Fruit fly (Drosophila melanogaster) whole organism, embryonic: ENCODE data around the gene CNMaR.

Source experiments
- Ada2b ChIP-seq: fragments of 200-800 bp; sonication (Bioruptor generic); IDR thresholded peaks from 2 replicates; pipeline ENCODE4 v1.3.6; 2022; ENCODE audit warnings: missing biosample characterization, missing genetic modification characterization
- Aef1 ChIP-seq: fragments of 200-800 bp; sonication (Bioruptor generic); IDR thresholded peaks from 3 replicates; pipeline ENCODE4 v1.3.6; 2022; ENCODE audit warnings: missing biosample characterization, missing genetic modification characterization
- CG10267 ChIP-seq: fragments of 200-800 bp; sonication (Bioruptor generic); optimal IDR thresholded peaks from 2 replicates; lab custom pipeline; 2018; ENCODE audit warnings: missing biosample characterization, mild to moderate bottlenecking, missing genetic modification characterization, moderate library complexity
- CG17385 ChIP-seq: fragments of 200-800 bp; sonication (Bioruptor generic); optimal IDR thresholded peaks from 3 replicates; lab custom pipeline; 2018; ENCODE audit warnings: missing biosample characterization, mild to moderate bottlenecking, missing genetic modification characterization
- CG18262 ChIP-seq: fragments of 200-800 bp; optimal IDR thresholded peaks from 3 replicates; lab custom pipeline; 2019; ENCODE audit warnings: missing biosample characterization, mild to moderate bottlenecking, missing genetic modification characterization, moderate library complexity
- CG1832 ChIP-seq: fragments of 200-800 bp; sonication (Bioruptor generic); optimal IDR thresholded peaks from 2 replicates; lab custom pipeline; 2017; ENCODE audit warnings: missing biosample characterization, mild to moderate bottlenecking, missing genetic modification characterization, inconsistent platforms
- CG18619 ChIP-seq: fragments of 200-800 bp; sonication (Bioruptor generic); optimal IDR thresholded peaks from 3 replicates; lab custom pipeline; 2017; ENCODE audit warnings: missing biosample characterization, mild to moderate bottlenecking, missing genetic modification characterization
- CG2199 ChIP-seq: fragments of 200-800 bp; sonication (Bioruptor generic); IDR thresholded peaks from 3 replicates; pipeline ENCODE4 v1.3.6; 2022; ENCODE audit warnings: missing biosample characterization, missing genetic modification characterization
- CG34376 ChIP-seq: fragments of 200-800 bp; sonication (Bioruptor generic); optimal IDR thresholded peaks from 2 replicates; lab custom pipeline; 2018; ENCODE audit warnings: missing biosample characterization, mild to moderate bottlenecking, missing genetic modification characterization
- CG4730 ChIP-seq: fragments of 200-800 bp; sonication (Bioruptor generic); IDR thresholded peaks from 2 replicates; pipeline ENCODE4 v1.3.6; 2022; ENCODE audit warnings: missing biosample characterization, missing genetic modification characterization
- CG8281 ChIP-seq: fragments of 200-800 bp; sonication (Bioruptor generic); optimal IDR thresholded peaks from 2 replicates; lab custom pipeline; 2018; ENCODE audit warnings: missing biosample characterization, mild to moderate bottlenecking, missing genetic modification characterization, moderate library complexity
- CHES-1-like ChIP-seq: fragments of 200-800 bp; sonication (Bioruptor generic); optimal IDR thresholded peaks from 2 replicates; lab custom pipeline; 2016; ENCODE audit warnings: missing biosample characterization, missing genetic modification characterization
- CkIIα-i1 ChIP-seq: fragments of 200-800 bp; sonication (Bioruptor generic); IDR thresholded peaks from 2 replicates; pipeline ENCODE4 v1.3.6; 2022; ENCODE audit warnings: missing biosample characterization, missing genetic modification characterization
- D19B ChIP-seq: fragments of 200-800 bp; sonication (Bioruptor generic); optimal IDR thresholded peaks from 2 replicates; lab custom pipeline; 2017; ENCODE audit warnings: missing biosample characterization, mild to moderate bottlenecking, missing genetic modification characterization
- Dbx ChIP-seq: fragments of 200-800 bp; sonication (Bioruptor generic); IDR thresholded peaks from 3 replicates; pipeline ENCODE4 v1.3.6; 2022; ENCODE audit warnings: missing biosample characterization, missing genetic modification characterization
- Doc2 ChIP-seq: fragments of 200-800 bp; sonication (Bioruptor generic); IDR thresholded peaks from 2 replicates; pipeline ENCODE4 v1.3.6; 2022; ENCODE audit warnings: missing biosample characterization, missing genetic modification characterization
- Hey ChIP-seq: fragments of 200-800 bp; sonication (Bioruptor generic); optimal IDR thresholded peaks from 3 replicates; lab custom pipeline; 2018; ENCODE audit warnings: missing biosample characterization, mild to moderate bottlenecking, missing genetic modification characterization
- Hr78 ChIP-seq, 2 experiments: fragments of 200-800 bp in 1 of 2; fragments of >200 bp in 1 of 2; sonication (Bioruptor generic) in 1 of 2; optimal IDR thresholded peaks; 2 replicates each; lab custom pipeline; 2017 to 2019; ENCODE audit warnings: missing biosample characterization in 2 of 2, missing genetic modification characterization in 2 of 2, mild to moderate bottlenecking in 1 of 2, moderate library complexity in 1 of 2
- Jarid2 ChIP-seq: fragments of 200-800 bp; sonication (Bioruptor generic); optimal IDR thresholded peaks from 3 replicates; lab custom pipeline; 2017; ENCODE audit warnings: mild to moderate bottlenecking, missing biosample characterization, missing genetic modification reagents, missing genetic modification characterization
- Rx ChIP-seq: fragments of 200-800 bp; sonication (Bioruptor generic); IDR thresholded peaks from 2 replicates; pipeline ENCODE4 v1.3.6; 2022; ENCODE audit warnings: missing biosample characterization, missing genetic modification characterization
- YL-1 ChIP-seq: fragments of 200-800 bp; sonication (Bioruptor generic); optimal IDR thresholded peaks from 3 replicates; lab custom pipeline; 2017; ENCODE audit warnings: missing biosample characterization, mild to moderate bottlenecking, missing genetic modification characterization
- bowl ChIP-seq: fragments of 200-800 bp; sonication (Bioruptor generic); IDR thresholded peaks from 2 replicates; pipeline ENCODE4 v1.3.6; 2022; ENCODE audit warnings: missing biosample characterization, missing genetic modification characterization
- bsh ChIP-seq, 2 experiments: fragments of 200-800 bp; sonication (Bioruptor generic); optimal IDR thresholded peaks; 2 replicates each; lab custom pipeline; 2017 to 2018; ENCODE audit warnings: mild to moderate bottlenecking in 2 of 2, missing biosample characterization in 2 of 2, missing genetic modification characterization in 2 of 2, moderate library complexity in 1 of 2
- btn ChIP-seq: fragments of 200-800 bp; sonication (Bioruptor generic); optimal IDR thresholded peaks from 2 replicates; lab custom pipeline; 2016; ENCODE audit warnings: missing biosample characterization, missing genetic modification characterization
- caup ChIP-seq: fragments of 200-800 bp; sonication (Bioruptor generic); optimal IDR thresholded peaks from 3 replicates; lab custom pipeline; 2017; ENCODE audit warnings: missing biosample characterization, mild to moderate bottlenecking, missing genetic modification characterization, moderate library complexity; ENCODE audit not compliant: severe bottlenecking
- chinmo ChIP-seq: fragments of 200-800 bp; sonication (Bioruptor generic); IDR thresholded peaks from 4 replicates; pipeline ENCODE4 v1.3.6; 2022; ENCODE audit warnings: missing biosample characterization, missing genetic modification characterization; ENCODE audit not compliant: partially characterized antibody
- croc ChIP-seq: fragments of 200-800 bp; sonication (Bioruptor generic); conservative IDR thresholded peaks from 3 replicates; pipeline ENCODE4 v1.3.6; 2022; ENCODE audit warnings: missing biosample characterization, missing genetic modification characterization
- cwo ChIP-seq: fragments of 200-800 bp; sonication (Bioruptor generic); optimal IDR thresholded peaks from 3 replicates; lab custom pipeline; 2017; ENCODE audit warnings: missing biosample characterization, missing genetic modification characterization, mild to moderate bottlenecking, moderate library complexity, missing genetic modification reagents
- exex ChIP-seq: fragments of 200-800 bp; sonication (Bioruptor generic); optimal IDR thresholded peaks from 4 replicates; lab custom pipeline; 2018; ENCODE audit warnings: missing biosample characterization, mild to moderate bottlenecking, missing genetic modification characterization, moderate library complexity
- grn ChIP-seq: fragments of 200-800 bp; sonication (Bioruptor generic); optimal IDR thresholded peaks from 3 replicates; lab custom pipeline; 2017; ENCODE audit warnings: missing biosample characterization, missing genetic modification characterization
- kay ChIP-seq: fragments of 200-800 bp; sonication (Bioruptor generic); optimal IDR thresholded peaks from 2 replicates; lab custom pipeline; 2016; ENCODE audit warnings: missing biosample characterization, missing genetic modification characterization
- lab ChIP-seq: fragments of 200-800 bp; sonication (Bioruptor generic); optimal IDR thresholded peaks from 3 replicates; lab custom pipeline; 2017; ENCODE audit warnings: missing biosample characterization, missing genetic modification characterization, mild to moderate bottlenecking, moderate library complexity, missing genetic modification reagents
- lola ChIP-seq, 3 experiments: fragments of >200 bp in 2 of 3; fragments of 200-800 bp in 1 of 3; sonication (Bioruptor generic) in 1 of 3; optimal IDR thresholded peaks; 2 replicates each; lab custom pipeline; 2017 to 2019; ENCODE audit warnings: missing biosample characterization in 3 of 3, missing genetic modification characterization in 3 of 3, mild to moderate bottlenecking in 1 of 3, moderate library complexity in 1 of 3
- mirr ChIP-seq: fragments of 200-800 bp; sonication (Bioruptor generic); optimal IDR thresholded peaks from 3 replicates; lab custom pipeline; 2018; ENCODE audit warnings: missing biosample characterization, mild to moderate bottlenecking, missing genetic modification characterization
- sd ChIP-seq: fragments of 200-800 bp; sonication (Bioruptor generic); optimal IDR thresholded peaks from 3 replicates; lab custom pipeline; 2018; ENCODE audit warnings: missing biosample characterization, mild to moderate bottlenecking, missing genetic modification characterization, moderate library complexity
- sens-2 ChIP-seq: fragments of 200-800 bp; sonication (Bioruptor generic); IDR thresholded peaks from 2 replicates; pipeline ENCODE4 v1.3.6; 2022; ENCODE audit warnings: missing biosample characterization, missing genetic modification characterization
- sqz ChIP-seq: fragments of 200-800 bp; sonication (Bioruptor generic); optimal IDR thresholded peaks from 3 replicates; lab custom pipeline; 2018; ENCODE audit warnings: missing biosample characterization, mild to moderate bottlenecking, missing genetic modification characterization
- sug ChIP-seq: fragments of 200-800 bp; optimal IDR thresholded peaks from 2 replicates; lab custom pipeline; 2019; ENCODE audit warnings: missing biosample characterization, mild to moderate bottlenecking, missing genetic modification characterization, moderate library complexity
- tna ChIP-seq: fragments of 200-800 bp; sonication (Bioruptor generic); IDR thresholded peaks from 2 replicates; pipeline ENCODE4 v1.3.6; 2022; ENCODE audit warnings: missing biosample characterization, missing genetic modification characterization; ENCODE audit not compliant: partially characterized antibody
- zen ChIP-seq: fragments of 200-800 bp; sonication (Bioruptor generic); optimal IDR thresholded peaks from 3 replicates; lab custom pipeline; 2018; ENCODE audit warnings: missing biosample characterization, mild to moderate bottlenecking, missing genetic modification characterization, moderate library complexity
- zen2 ChIP-seq: fragments of 200-800 bp; sonication (Bioruptor generic); IDR thresholded peaks from 3 replicates; pipeline ENCODE4 v1.3.6; 2022; ENCODE audit warnings: missing biosample characterization, missing genetic modification characterization; ENCODE audit not compliant: partially characterized antibody

CNMaR gene

dm6 chr3L:9671372-9671771 is 27.5 kb downstream of the CNMaR start (continued):
- TF ChIP-seq sens-2 (GFP tag; lab: Robert Waterston, UW) = peak; percentile 39; the same call in 1 of the 2 replicates
- TF ChIP-seq CG8281 (tag; lab: Kevin White, UChicago) = no peak
- no peak for TF ChIP-seq Rx
- TF ChIP-seq zen2 (GFP tag; lab: Robert Waterston, UW) = no peak
- TF ChIP-seq bowl (GFP tag; lab: Robert Waterston, UW) = no peak
- TF ChIP-seq kay (GFP tag; lab: Kevin White, UChicago) = no peak
- TF ChIP-seq CG1832 (GFP tag; lab: Kevin White, UChicago) = no peak
- TF ChIP-seq zen = no peak
- TF ChIP-seq Doc2 (GFP tag; lab: Robert Waterston, UW) = no peak
- TF ChIP-seq croc (GFP tag; lab: Robert Waterston, UW) = no peak
- TF ChIP-seq Aef1 (GFP tag; lab: Robert Waterston, UW) = peak; percentile 67
- TF ChIP-seq CG18619 = no peak
- no peak for TF ChIP-seq Jarid2 (GFP tag; lab: Kevin White, UChicago)
- TF ChIP-seq YL-1 = no peak
- no peak for TF ChIP-seq CHES-1-like (GFP tag; lab: Kevin White, UChicago)
- TF ChIP-seq CG18262 (tag; lab: Kevin White, UChicago) = no peak
- TF ChIP-seq CkIIα-i1 = no peak
- TF ChIP-seq btn (GFP tag; lab: Kevin White, UChicago) = no peak
- TF ChIP-seq D19B (GFP tag; lab: Kevin White, UChicago) = no peak
- peak; percentile 61 for TF ChIP-seq cwo (GFP tag; lab: Kevin White, UChicago)
- no peak for TF ChIP-seq tna (GFP tag; lab: Robert Waterston, UW)
- no peak for TF ChIP-seq CG2199 (GFP tag; lab: Robert Waterston, UW)
- no peak for TF ChIP-seq caup (GFP tag; lab: Kevin White, UChicago)
- peak; percentile 51 for TF ChIP-seq Hey
- TF ChIP-seq CG17385 (GFP tag; lab: Kevin White, UChicago) = no peak
- TF ChIP-seq bsh (GFP tag; optimal IDR thresholded peaks at IDR 0.05; lab: Kevin White, UChicago) = no peak
- 0 out of 3 replicates have a peak, but pooled peaks have one; percentile 10 for TF ChIP-seq Dbx (GFP tag; lab: Robert Waterston, UW)
- TF ChIP-seq CG4730 (GFP tag; lab: Robert Waterston, UW) = no peak
- no peak for TF ChIP-seq sqz (GFP tag; lab: Kevin White, UChicago)
- TF ChIP-seq lola (GFP tag; optimal IDR thresholded peaks at IDR 0.05; lab: Kevin White, UChicago) = no peak

DNA sequence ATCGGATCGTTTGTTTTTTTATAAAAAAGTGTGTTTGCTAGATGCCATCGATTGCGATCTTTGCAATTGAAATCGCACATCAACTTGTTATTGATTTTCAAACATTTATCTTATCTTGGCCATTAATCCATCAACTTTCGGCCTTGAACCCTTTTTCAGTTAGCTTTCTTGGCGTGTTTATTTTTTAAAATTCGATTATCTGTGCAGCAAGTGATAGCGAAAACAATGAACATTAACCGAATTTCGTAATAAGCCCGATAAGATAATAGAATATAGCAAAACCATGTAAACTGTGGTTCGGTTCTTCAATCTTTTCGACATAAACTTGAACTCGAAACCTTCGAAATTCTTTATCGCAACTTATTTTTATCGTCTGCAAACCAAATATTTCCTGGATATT is 30.4 kb downstream of the CNMaR start:
- TF ChIP-seq sd (tag; lab: Kevin White, UChicago) = peak; percentile 30
- no peak for TF ChIP-seq CG10267
- peak; percentile 82 for TF ChIP-seq grn (GFP tag; lab: Kevin White, UChicago)
- peak in 1 of 2 experiments; percentile 56 for TF ChIP-seq Hr78 (GFP tag; optimal IDR thresholded peaks at IDR 0.05; lab: Kevin White, UChicago)
- peak; percentile 70 for TF ChIP-seq exex (tag; lab: Kevin White, UChicago)
- TF ChIP-seq sug = peak; percentile 41
- peak; percentile 89 for TF ChIP-seq mirr
- TF ChIP-seq lab (GFP tag; lab: Kevin White, UChicago) = peak; percentile 38
- TF ChIP-seq chinmo (GFP tag; lab: Robert Waterston, UW) = 0 out of 4 replicates have a peak, but pooled peaks have one; percentile 4
- no peak for TF ChIP-seq Ada2b (GFP tag; lab: Robert Waterston, UW)
- TF ChIP-seq CG34376 = peak; percentile 46
- no peak for TF ChIP-seq CG18262 (tag; lab: Kevin White, UChicago)
